Worm (Caenorhabditis elegans) whole organism, L4 larva: ENCODE results near the gene pkc-1.

ENCODE experiments used
- F37D6.2 ChIP-seq: sonication (generic microtip); optimal IDR thresholded peaks from 2 replicates; lab custom pipeline; 2016; ENCODE audit warnings: mild to moderate bottlenecking, missing genetic modification characterization, missing compliant biosample characterization
- T26A8.4 ChIP-seq: fragments of 200-800 bp; sonication (Bioruptor generic); IDR thresholded peaks from 2 replicates; pipeline ENCODE4 v1.3.6; 2022; ENCODE audit warnings: missing genetic modification characterization, missing compliant biosample characterization
- ZK546.5 ChIP-seq, 2 experiments: sonication (generic microtip); optimal IDR thresholded peaks; 2 replicates each; lab custom pipeline; 2017; ENCODE audit warnings: missing biosample characterization in 2 of 2, missing genetic modification characterization in 2 of 2
- aha-1 ChIP-seq: fragments of 150-350 bp; peaks from one replicate; lab custom pipeline; 2014; ENCODE audit warnings: missing biosample characterization, missing genetic modification characterization
- arid-1 ChIP-seq: fragments of 200-800 bp; sonication (Bioruptor generic); conservative IDR thresholded peaks from 2 replicates; pipeline ENCODE4 v1.3.6; 2022; ENCODE audit warnings: missing genetic modification reagents, missing genetic modification characterization, missing compliant biosample characterization
- ceh-28 ChIP-seq: fragments of 150-350 bp; optimal IDR thresholded peaks from 2 replicates; lab custom pipeline; 2014; ENCODE audit warnings: missing biosample characterization, missing genetic modification reagents, missing genetic modification characterization
- ctbp-1 ChIP-seq: fragments of 200-800 bp; sonication (Bioruptor generic); IDR thresholded peaks from 2 replicates; pipeline ENCODE4 v1.3.6; 2022; ENCODE audit warnings: missing genetic modification reagents, missing genetic modification characterization, missing compliant biosample characterization
- dmd-6 ChIP-seq: fragments of 200-800 bp; sonication (Bioruptor generic); IDR thresholded peaks from 2 replicates; pipeline ENCODE4 v1.3.6; 2022; ENCODE audit warnings: missing genetic modification reagents, missing genetic modification characterization, missing compliant biosample characterization
- dmd-8 ChIP-seq: fragments of 200-800 bp; sonication (Bioruptor generic); IDR thresholded peaks from 2 replicates; pipeline ENCODE4 v1.3.6; 2022; ENCODE audit warnings: missing genetic modification characterization, missing compliant biosample characterization
- dmd-9 ChIP-seq: fragments of 200-800 bp; sonication (Bioruptor generic); IDR thresholded peaks from 2 replicates; pipeline ENCODE4 v1.3.6; 2022; ENCODE audit warnings: missing genetic modification reagents, missing genetic modification characterization, missing compliant biosample characterization
- dve-1 ChIP-seq: sonication (generic microtip); optimal IDR thresholded peaks from 2 replicates; lab custom pipeline; 2017; ENCODE audit warnings: antibody characterized with exemption, mild to moderate bottlenecking, missing genetic modification characterization, missing compliant biosample characterization; ENCODE audit not compliant: insufficient read depth
- hif-1 ChIP-seq, 2 experiments: sonication (generic microtip); optimal IDR thresholded peaks; 2 replicates each; lab custom pipeline; 2016 to 2017; ENCODE audit warnings: missing compliant biosample characterization in 2 of 2, missing genetic modification characterization in 2 of 2, missing genetic modification reagents in 2 of 2, missing genotype in 2 of 2, mild to moderate bottlenecking in 1 of 2
- hlh-11 ChIP-seq: fragments of 200-800 bp; sonication (Bioruptor generic); optimal IDR thresholded peaks from 2 replicates; lab custom pipeline; 2018; ENCODE audit warnings: mild to moderate bottlenecking, missing genetic modification characterization, missing compliant biosample characterization
- hlh-30 ChIP-seq: sonication (generic microtip); optimal IDR thresholded peaks from 2 replicates; lab custom pipeline; 2017; ENCODE audit warnings: antibody characterized with exemption, mild to moderate bottlenecking, missing genetic modification characterization, missing compliant biosample characterization; ENCODE audit not compliant: insufficient read depth
- hmg-1.1 ChIP-seq: fragments of 200-800 bp; sonication (Bioruptor generic); IDR thresholded peaks from 2 replicates; pipeline ENCODE4 v1.3.6; 2022; ENCODE audit warnings: missing genetic modification reagents, missing genetic modification characterization, missing compliant biosample characterization
- lim-7 ChIP-seq: fragments of 200-800 bp; sonication (Bioruptor generic); IDR thresholded peaks from 2 replicates; pipeline ENCODE4 v1.3.6; 2022; ENCODE audit warnings: missing genetic modification characterization, missing compliant biosample characterization
- lin-29 ChIP-seq: fragments of 200-800 bp; sonication (Bioruptor generic); IDR thresholded peaks from 2 replicates; pipeline ENCODE4 v1.3.6; 2022; ENCODE audit warnings: missing genetic modification reagents, missing genetic modification characterization, missing compliant biosample characterization
- lin-38 ChIP-seq: fragments of 200-800 bp; sonication (Bioruptor generic); IDR thresholded peaks from 2 replicates; pipeline ENCODE4 v1.3.6; 2022; ENCODE audit warnings: missing genetic modification reagents, missing genetic modification characterization, missing compliant biosample characterization
- lsy-2 ChIP-seq, 2 experiments: fragments of 150-350 bp in 1 of 2; sonication (generic microtip) in 1 of 2; optimal IDR thresholded peaks; 2 replicates each; lab custom pipeline; 2014 to 2017; ENCODE audit warnings: missing biosample characterization in 2 of 2, missing genetic modification characterization in 2 of 2
- madf-5 ChIP-seq, 2 experiments: fragments of 200-800 bp; sonication (Bioruptor generic); IDR thresholded peaks; 2 replicates each; pipeline ENCODE4 v1.3.6; 2022; ENCODE audit warnings: missing compliant biosample characterization in 2 of 2, missing genetic modification characterization in 2 of 2
- mdl-1 ChIP-seq, 2 experiments: fragments of 150-350 bp in 1 of 2; sonication (generic microtip) in 1 of 2; optimal IDR thresholded peaks; 2 replicates each; lab custom pipeline; 2014 to 2017; ENCODE audit warnings: missing biosample characterization in 2 of 2, missing genetic modification characterization in 2 of 2
- mxl-3 ChIP-seq: fragments of 200-800 bp; sonication (Bioruptor generic); optimal IDR thresholded peaks from 2 replicates; lab custom pipeline; 2018; ENCODE audit warnings: mild to moderate bottlenecking, missing genetic modification characterization, missing compliant biosample characterization
- nhr-10 ChIP-seq: fragments of 150-350 bp; optimal IDR thresholded peaks from 2 replicates; lab custom pipeline; 2014; ENCODE audit warnings: missing biosample characterization, missing genetic modification characterization
- nhr-25 ChIP-seq: sonication (generic microtip); optimal IDR thresholded peaks from 2 replicates; lab custom pipeline; 2017; ENCODE audit warnings: missing genetic modification characterization, mild to moderate bottlenecking, missing compliant biosample characterization, antibody characterized with exemption, moderate library complexity, borderline replicate concordance; ENCODE audit not compliant: insufficient read depth
- nhr-28 ChIP-seq: fragments of 150-350 bp; optimal IDR thresholded peaks from 2 replicates; lab custom pipeline; 2014; ENCODE audit warnings: missing biosample characterization, missing genetic modification characterization
- nhr-41 ChIP-seq: fragments of 200-800 bp; sonication (Bioruptor generic); IDR thresholded peaks from 2 replicates; pipeline ENCODE4 v1.3.6; 2022; ENCODE audit warnings: missing genetic modification reagents, missing genetic modification characterization, missing compliant biosample characterization
- php-3 ChIP-seq: fragments of 200-800 bp; sonication (Bioruptor generic); IDR thresholded peaks from 2 replicates; pipeline ENCODE4 v1.3.6; 2022; ENCODE audit warnings: missing genetic modification reagents, missing genetic modification characterization, missing compliant biosample characterization
- pqm-1 ChIP-seq: sonication (generic microtip); optimal IDR thresholded peaks from 2 replicates; lab custom pipeline; 2017; ENCODE audit warnings: missing biosample characterization, missing genetic modification characterization
- sdz-12 ChIP-seq: fragments of 200-800 bp; sonication (Bioruptor generic); optimal IDR thresholded peaks from 2 replicates; lab custom pipeline; 2018; ENCODE audit warnings: mild to moderate bottlenecking, missing genetic modification characterization, missing compliant biosample characterization
- set-16 ChIP-seq: fragments of 200-800 bp; sonication (Bioruptor generic); IDR thresholded peaks from 2 replicates; pipeline ENCODE4 v1.3.6; 2022; ENCODE audit warnings: missing genetic modification reagents, missing genetic modification characterization, missing compliant biosample characterization
- snpc-4 ChIP-seq: fragments of 150-350 bp; optimal IDR thresholded peaks from 2 replicates; lab custom pipeline; 2014; ENCODE audit warnings: missing biosample characterization, missing genetic modification characterization
- unc-39 ChIP-seq: sonication (generic microtip); optimal IDR thresholded peaks from 2 replicates; lab custom pipeline; 2017; ENCODE audit warnings: missing biosample characterization, missing genetic modification characterization
- unc-62 ChIP-seq, 3 experiments: fragments of 150-350 bp in 1 of 3; sonication (generic microtip); optimal IDR thresholded peaks in 2 of 3; peaks in 1 of 3; 1 replicate in 1 of 3; 2 replicates in 2 of 3; lab custom pipeline; 2014 to 2017; ENCODE audit warnings: missing biosample characterization in 3 of 3, missing genetic modification characterization in 3 of 3, missing genetic modification reagents in 3 of 3, missing genotype in 1 of 3
- zfp-2 ChIP-seq: sonication (generic microtip); optimal IDR thresholded peaks from 2 replicates; lab custom pipeline; 2016; ENCODE audit warnings: mild to moderate bottlenecking, missing genetic modification characterization, missing compliant biosample characterization
- zfp-3 ChIP-seq: fragments of 200-800 bp; sonication (Bioruptor generic); conservative IDR thresholded peaks from 2 replicates; pipeline ENCODE4 v1.3.6; 2022; ENCODE audit warnings: missing genetic modification reagents, missing genetic modification characterization, missing compliant biosample characterization
- zip-11 ChIP-seq: fragments of 200-800 bp; sonication (Bioruptor generic); IDR thresholded peaks from 2 replicates; pipeline ENCODE4 v1.3.6; 2022; ENCODE audit warnings: missing genetic modification characterization, missing compliant biosample characterization
- ztf-11 ChIP-seq: fragments of 150-350 bp; optimal IDR thresholded peaks from 2 replicates; lab custom pipeline; 2014; ENCODE audit warnings: missing biosample characterization, missing genetic modification characterization

pkc-1 gene

ce11 chrV:12074886-12075285 lies 42.9 kb upstream of the pkc-1 start, which contains the start of gene R07B7.6:
Gene R07B7.6 (minus strand): TSS chrV:12074986.
- TF ChIP-seq zip-11 (GFP tag; lab: Robert Waterston, UW), result no peak
- TF ChIP-seq ctbp-1 (GFP tag; lab: Robert Waterston, UW), result no peak
- no peak for TF ChIP-seq ceh-28 (tag; lab: Kevin White, UChicago)
- TF ChIP-seq ZK546.5 (tag; optimal IDR thresholded peaks at IDR 0.05; lab: Kevin White, UChicago), result no peak
- TF ChIP-seq lsy-2 (tag; optimal IDR thresholded peaks at IDR 0.05; lab: Kevin White, UChicago), result no peak
- no peak for TF ChIP-seq dmd-9 (GFP tag; lab: Robert Waterston, UW)
- no peak for TF ChIP-seq lin-38 (GFP tag; lab: Robert Waterston, UW)
- no peak for TF ChIP-seq T26A8.4 (GFP tag; lab: Robert Waterston, UW)
- TF ChIP-seq, all 104 proteins: peak for 0

- TF ChIP-seq arid-1 (GFP tag; lab: Robert Waterston, UW) (no peak), mxl-3 (peak; percentile 83), unc-39 (tag; lab: Kevin White, UChicago) (no peak), nhr-25 (tag; lab: Kevin White, UChicago) (peak; percentile 65), ztf-11 (tag; lab: Kevin White, UChicago) (no peak), dmd-6 (GFP tag; lab: Robert Waterston, UW) (peak; percentile 32; the same call in 1 of the 2 replicates), unc-62 (GFP tag; optimal IDR thresholded peaks at IDR 0.05 in 1 of 2; lab: Kevin White, UChicago) (peak in 1 of 2 experiments; percentile 3), unc-62 (tag; optimal IDR thresholded peaks at IDR 0.05; lab: Kevin White, UChicago) (no peak), nhr-28 (tag; lab: Kevin White, UChicago) (peak; percentile 62), hlh-11 (tag; lab: Kevin White, UChicago) (peak; percentile 45), mdl-1 (tag; optimal IDR thresholded peaks at IDR 0.05; lab: Kevin White, UChicago) (peak; percentile 14 to 70), dve-1 (tag; lab: Kevin White, UChicago) (no peak), hlh-30 (peak; percentile 81), aha-1 (tag; lab: Kevin White, UChicago) (peak; percentile 46)
Observed at ce11 chrV:12071483-12071882, 39.5 kb upstream of the pkc-1 start.

ce11 chrV:12070419-12070818 lies 38.5 kb upstream of the pkc-1 start, which contains the start of gene kmo-1:
Gene kmo-1 (minus strand): TSS chrV:12070519.
- TF ChIP-seq mxl-3, result no peak

ce11 chrV:12068437-12068836 lies 36.5 kb upstream of the pkc-1 start, which contains the start of gene kmo-2:
Gene kmo-2 (minus strand): TSS chrV:12068537.
- TF ChIP-seq php-3 (GFP tag; lab: Robert Waterston, UW), result no peak
- no peak for TF ChIP-seq snpc-4 (tag; lab: Kevin White, UChicago)
- no peak for TF ChIP-seq lim-7 (GFP tag; lab: Robert Waterston, UW)
- TF ChIP-seq sdz-12 (GFP tag; lab: Kevin White, UChicago), result no peak
- TF ChIP-seq nhr-10 (tag; lab: Kevin White, UChicago), result no peak
- no peak for TF ChIP-seq lin-29 (GFP tag; lab: Robert Waterston, UW)
- TF ChIP-seq F37D6.2, result no peak
- TF ChIP-seq zip-11 (GFP tag; lab: Robert Waterston, UW), result no peak
- TF ChIP-seq nhr-41 (GFP tag; lab: Robert Waterston, UW), result no peak
- TF ChIP-seq hif-1 (tag; optimal IDR thresholded peaks at IDR 0.05; lab: Kevin White, UChicago), result no peak
- TF ChIP-seq pqm-1 (tag; lab: Kevin White, UChicago), result no peak
- no peak for TF ChIP-seq ceh-28 (tag; lab: Kevin White, UChicago)
- TF ChIP-seq set-16 (GFP tag; lab: Robert Waterston, UW), result no peak
- TF ChIP-seq zfp-2, result no peak
- no peak for TF ChIP-seq dmd-8 (GFP tag; lab: Robert Waterston, UW)
- TF ChIP-seq madf-5 (GFP tag; IDR thresholded peaks at IDR 0.05; lab: Robert Waterston, UW), result no peak
- no peak for TF ChIP-seq zfp-3 (GFP tag; lab: Robert Waterston, UW)
- TF ChIP-seq dve-1 (tag; lab: Kevin White, UChicago), result no peak
- TF ChIP-seq hmg-1.1 (GFP tag; lab: Robert Waterston, UW), result no peak
